Fruit fly (Drosophila melanogaster) whole organism, embryonic: Measurements from ENCODE around the gene wcy.

Experiments
- Ada2b ChIP-seq: fragments of 200-800 bp; sonication (Bioruptor generic); IDR thresholded peaks from 2 replicates; pipeline ENCODE4 v1.3.6; 2022; ENCODE audit warnings: missing biosample characterization, missing genetic modification characterization
- CG10274 ChIP-seq: fragments of 200-800 bp; sonication (Bioruptor generic); optimal IDR thresholded peaks from 3 replicates; lab custom pipeline; 2017; ENCODE audit warnings: missing biosample characterization, mild to moderate bottlenecking, missing genetic modification characterization
- CG10431 ChIP-seq: fragments of 200-800 bp; sonication (Bioruptor generic); optimal IDR thresholded peaks from 3 replicates; lab custom pipeline; 2018; ENCODE audit warnings: missing biosample characterization, mild to moderate bottlenecking, missing genetic modification characterization
- CG10979 ChIP-seq: fragments of 200-800 bp; sonication (Bioruptor generic); optimal IDR thresholded peaks from 2 replicates; lab custom pipeline; 2018; ENCODE audit warnings: missing biosample characterization, mild to moderate bottlenecking, missing genetic modification characterization, moderate library complexity
- CG13624 ChIP-seq: fragments of 200-800 bp; sonication (Bioruptor generic); optimal IDR thresholded peaks from 2 replicates; lab custom pipeline; 2016; ENCODE audit warnings: missing biosample characterization, missing genetic modification characterization
- CG14014 ChIP-seq: fragments of 200-800 bp; sonication (Bioruptor generic); IDR thresholded peaks from 2 replicates; pipeline ENCODE4 v1.3.6; 2022; ENCODE audit warnings: missing biosample characterization, missing genetic modification characterization
- CG1603 ChIP-seq: fragments of 200-800 bp; sonication (Bioruptor generic); optimal IDR thresholded peaks from 2 replicates; lab custom pipeline; 2019; ENCODE audit warnings: missing biosample characterization, mild to moderate bottlenecking, missing genetic modification characterization, moderate library complexity
- CG17829 ChIP-seq: fragments of 200-800 bp; optimal IDR thresholded peaks from 2 replicates; lab custom pipeline; 2019; ENCODE audit warnings: missing biosample characterization, mild to moderate bottlenecking, missing genetic modification characterization, moderate library complexity
- CG1832 ChIP-seq: fragments of 200-800 bp; sonication (Bioruptor generic); optimal IDR thresholded peaks from 2 replicates; lab custom pipeline; 2017; ENCODE audit warnings: missing biosample characterization, mild to moderate bottlenecking, missing genetic modification characterization, inconsistent platforms
- CG2889 ChIP-seq: fragments of 200-800 bp; sonication (Bioruptor generic); IDR thresholded peaks from 3 replicates; pipeline ENCODE4 v1.3.6; 2022; ENCODE audit warnings: missing biosample characterization, missing genetic modification characterization
- CG34376 ChIP-seq: fragments of 200-800 bp; sonication (Bioruptor generic); optimal IDR thresholded peaks from 2 replicates; lab custom pipeline; 2018; ENCODE audit warnings: missing biosample characterization, mild to moderate bottlenecking, missing genetic modification characterization
- CG3995 ChIP-seq: fragments of 200-800 bp; sonication (Bioruptor generic); optimal IDR thresholded peaks from 3 replicates; lab custom pipeline; 2016; ENCODE audit warnings: missing biosample characterization, missing genetic modification characterization
- CG4730 ChIP-seq: fragments of 200-800 bp; sonication (Bioruptor generic); IDR thresholded peaks from 2 replicates; pipeline ENCODE4 v1.3.6; 2022; ENCODE audit warnings: missing biosample characterization, missing genetic modification characterization
- CG6791 ChIP-seq: fragments of 200-800 bp; sonication (Bioruptor generic); IDR thresholded peaks from 3 replicates; pipeline ENCODE4 v1.3.6; 2022; ENCODE audit warnings: missing biosample characterization, missing genetic modification characterization; ENCODE audit not compliant: partially characterized antibody
- CG7556 ChIP-seq: fragments of 200-800 bp; sonication (Bioruptor generic); optimal IDR thresholded peaks from 2 replicates; lab custom pipeline; 2017; ENCODE audit warnings: missing biosample characterization, mild to moderate bottlenecking, missing genetic modification characterization
- CG8089 ChIP-seq: fragments of 200-800 bp; sonication (Bioruptor generic); optimal IDR thresholded peaks from 3 replicates; lab custom pipeline; 2016; ENCODE audit warnings: missing biosample characterization, missing genetic modification characterization
- CG8478 ChIP-seq: fragments of >200 bp; optimal IDR thresholded peaks from 2 replicates; lab custom pipeline; 2018
- CG9437 ChIP-seq: fragments of 200-800 bp; sonication (Bioruptor generic); optimal IDR thresholded peaks from 2 replicates; lab custom pipeline; 2018; ENCODE audit warnings: missing biosample characterization, mild to moderate bottlenecking, missing genetic modification characterization
- CG9817 ChIP-seq: fragments of 200-800 bp; sonication (Bioruptor generic); optimal IDR thresholded peaks from 2 replicates; lab custom pipeline; 2018; ENCODE audit warnings: missing biosample characterization, mild to moderate bottlenecking, missing genetic modification characterization, moderate library complexity
- CG9876 ChIP-seq: fragments of 200-800 bp; sonication (Bioruptor generic); optimal IDR thresholded peaks from 2 replicates; lab custom pipeline; 2016; ENCODE audit warnings: missing biosample characterization, missing genetic modification characterization
- Eip74EF ChIP-seq, 2 experiments: fragments of 200-800 bp in 1 of 2; fragments of >200 bp in 1 of 2; sonication (Bioruptor generic) in 1 of 2; optimal IDR thresholded peaks; 2 replicates each; lab custom pipeline; 2017 to 2019; ENCODE audit warnings: missing biosample characterization in 2 of 2, missing genetic modification characterization in 2 of 2, mild to moderate bottlenecking in 1 of 2, moderate library complexity in 1 of 2
- Fer2 ChIP-seq: fragments of 200-800 bp; sonication (Bioruptor generic); optimal IDR thresholded peaks from 2 replicates; lab custom pipeline; 2018; ENCODE audit warnings: missing biosample characterization, mild to moderate bottlenecking, missing genetic modification characterization, moderate library complexity
- Hand ChIP-seq: fragments of 200-800 bp; sonication (Bioruptor generic); optimal IDR thresholded peaks from 2 replicates; lab custom pipeline; 2017; ENCODE audit warnings: mild to moderate bottlenecking, missing biosample characterization, missing genetic modification reagents, missing genetic modification characterization
- Hsf ChIP-seq: fragments of 200-800 bp; sonication (Bioruptor generic); optimal IDR thresholded peaks from 3 replicates; lab custom pipeline; 2016; ENCODE audit warnings: missing biosample characterization, missing genetic modification characterization
- Lhr ChIP-seq: fragments of 200-800 bp; sonication (Bioruptor generic); optimal IDR thresholded peaks from 3 replicates; lab custom pipeline; 2017; ENCODE audit warnings: mild to moderate bottlenecking, missing biosample characterization, missing genetic modification reagents, missing genetic modification characterization
- Lpt ChIP-seq: fragments of >200 bp; optimal IDR thresholded peaks from 2 replicates; lab custom pipeline; 2018; ENCODE audit warnings: missing biosample characterization, missing genetic modification characterization
- MESR4 ChIP-seq: fragments of 200-800 bp; sonication (Bioruptor generic); optimal IDR thresholded peaks from 2 replicates; lab custom pipeline; 2018; ENCODE audit warnings: missing biosample characterization, mild to moderate bottlenecking, missing genetic modification characterization, moderate library complexity
- Ptx1 ChIP-seq: fragments of 200-800 bp; sonication (Bioruptor generic); IDR thresholded peaks from 2 replicates; pipeline ENCODE4 v1.3.6; 2022; ENCODE audit warnings: missing biosample characterization, missing genetic modification characterization
- Ravus ChIP-seq: fragments of 200-800 bp; sonication (Bioruptor generic); IDR thresholded peaks from 2 replicates; pipeline ENCODE4 v1.3.6; 2022; ENCODE audit warnings: missing biosample characterization, missing genetic modification characterization
- Ssrp ChIP-seq: fragments of 200-800 bp; sonication (Bioruptor generic); optimal IDR thresholded peaks from 2 replicates; lab custom pipeline; 2018; ENCODE audit warnings: missing biosample characterization, mild to moderate bottlenecking, missing genetic modification characterization, moderate library complexity
- amos ChIP-seq: fragments of 200-800 bp; sonication (Bioruptor generic); IDR thresholded peaks from 2 replicates; pipeline ENCODE4 v1.3.6; 2022; ENCODE audit warnings: missing biosample characterization, missing genetic modification characterization; ENCODE audit not compliant: partially characterized antibody
- ash1 ChIP-seq: fragments of 200-800 bp; sonication (Bioruptor generic); optimal IDR thresholded peaks from 2 replicates; lab custom pipeline; 2018; ENCODE audit warnings: missing biosample characterization, mild to moderate bottlenecking, missing genetic modification characterization
- cato ChIP-seq: fragments of 200-800 bp; sonication (Bioruptor generic); optimal IDR thresholded peaks from 2 replicates; lab custom pipeline; 2016; ENCODE audit warnings: missing biosample characterization, missing genetic modification characterization, borderline replicate concordance
- da ChIP-seq: fragments of 200-800 bp; sonication (Bioruptor generic); optimal IDR thresholded peaks from 2 replicates; lab custom pipeline; 2016; ENCODE audit warnings: missing biosample characterization, missing genetic modification characterization
- dimm ChIP-seq: fragments of 200-800 bp; sonication (Bioruptor generic); IDR thresholded peaks from 2 replicates; pipeline ENCODE4 v1.3.6; 2022; ENCODE audit warnings: missing biosample characterization, missing genetic modification characterization
- fd102C ChIP-seq: fragments of 200-800 bp; sonication (Bioruptor generic); optimal IDR thresholded peaks from 2 replicates; lab custom pipeline; 2018; ENCODE audit warnings: missing biosample characterization, mild to moderate bottlenecking, missing genetic modification characterization, moderate library complexity
- ftz-f1 ChIP-seq: fragments of 200-800 bp; sonication (Bioruptor generic); optimal IDR thresholded peaks from 2 replicates; lab custom pipeline; 2016; ENCODE audit warnings: missing biosample characterization, missing genetic modification characterization
- gem ChIP-seq: fragments of 200-800 bp; sonication (Bioruptor generic); optimal IDR thresholded peaks from 2 replicates; lab custom pipeline; 2019; ENCODE audit warnings: missing biosample characterization, mild to moderate bottlenecking, missing genetic modification characterization, moderate library complexity
- gsb-n ChIP-seq: fragments of 200-800 bp; sonication (Bioruptor generic); optimal IDR thresholded peaks from 3 replicates; lab custom pipeline; 2018; ENCODE audit warnings: missing biosample characterization, mild to moderate bottlenecking, missing genetic modification characterization
- hb ChIP-seq: fragments of 200-800 bp; sonication (Bioruptor generic); IDR thresholded peaks from 3 replicates; pipeline ENCODE4 v1.3.6; 2022; ENCODE audit warnings: missing biosample characterization, missing genetic modification characterization; ENCODE audit not compliant: partially characterized antibody
- ken ChIP-seq: fragments of 200-800 bp; sonication (Bioruptor generic); IDR thresholded peaks from 3 replicates; pipeline ENCODE4 v1.3.6; 2022; ENCODE audit warnings: missing biosample characterization, missing genetic modification characterization
- mld ChIP-seq: fragments of 200-800 bp; sonication (Bioruptor generic); IDR thresholded peaks from 3 replicates; pipeline ENCODE4 v1.3.6; 2022; ENCODE audit warnings: missing biosample characterization, missing genetic modification characterization; ENCODE audit not compliant: partially characterized antibody
- nau ChIP-seq: fragments of 200-800 bp; sonication (Bioruptor generic); optimal IDR thresholded peaks from 3 replicates; lab custom pipeline; 2017; ENCODE audit warnings: missing biosample characterization, mild to moderate bottlenecking, missing genetic modification characterization, missing genetic modification reagents
- otp ChIP-seq: fragments of 200-800 bp; sonication (Bioruptor generic); IDR thresholded peaks from 3 replicates; pipeline ENCODE4, ENCODE4 v1.3.6; 2022; ENCODE audit warnings: missing biosample characterization, missing genetic modification characterization
- pb ChIP-seq: fragments of 200-800 bp; sonication (Bioruptor generic); optimal IDR thresholded peaks from 3 replicates; lab custom pipeline; 2016; ENCODE audit warnings: missing biosample characterization, missing genetic modification characterization
- repo ChIP-seq: fragments of 200-800 bp; sonication (Bioruptor generic); optimal IDR thresholded peaks from 2 replicates; lab custom pipeline; 2016; ENCODE audit warnings: missing biosample characterization, missing genetic modification characterization
- ssp ChIP-seq: fragments of 200-800 bp; sonication (Bioruptor generic); IDR thresholded peaks from 2 replicates; pipeline ENCODE4 v1.3.6; 2022; ENCODE audit warnings: missing biosample characterization, missing genetic modification characterization
- tll ChIP-seq, 2 experiments: fragments of 200-800 bp in 1 of 2; fragments of >200 bp in 1 of 2; sonication (Bioruptor generic) in 1 of 2; optimal IDR thresholded peaks; 2 replicates each; lab custom pipeline; 2017 to 2019; ENCODE audit warnings: missing biosample characterization in 2 of 2, missing genetic modification characterization in 2 of 2, mild to moderate bottlenecking in 1 of 2, moderate library complexity in 1 of 2
- toy ChIP-seq: fragments of 200-800 bp; sonication (Bioruptor generic); IDR thresholded peaks from 2 replicates; pipeline ENCODE4 v1.3.6; 2022; ENCODE audit warnings: missing biosample characterization, missing genetic modification characterization

Gene wcy

dm6 chrX:17077290-17078138 is at the start of gene wcy (continued):
- TF ChIP-seq Lhr (GFP tag; lab: Kevin White, UChicago): peak; percentile 89
- TF ChIP-seq CG8089 (GFP tag; lab: Kevin White, UChicago): no peak
- TF ChIP-seq CG8478: peak; percentile 96
- no peak for TF ChIP-seq CG7556 (GFP tag; lab: Kevin White, UChicago)
- 0 out of 2 replicates have a peak, but pooled peaks have one; percentile 42 for TF ChIP-seq amos (GFP tag; lab: Robert Waterston, UW)
- no peak for TF ChIP-seq pb (GFP tag; lab: Kevin White, UChicago)
- no peak for TF ChIP-seq cato (GFP tag; lab: Kevin White, UChicago)
- TF ChIP-seq Fer2 (tag; lab: Kevin White, UChicago): no peak
- TF ChIP-seq ken (GFP tag; lab: Robert Waterston, UW): no peak
- no peak for TF ChIP-seq gem (tag; lab: Kevin White, UChicago)
- no peak for TF ChIP-seq CG4730 (GFP tag; lab: Robert Waterston, UW)
- no peak for TF ChIP-seq fd102C (GFP tag; lab: Kevin White, UChicago)
- TF ChIP-seq CG1603 (tag; lab: Kevin White, UChicago): no peak
- TF ChIP-seq CG10274 (GFP tag; lab: Kevin White, UChicago): no peak
- no peak for TF ChIP-seq dimm (GFP tag; lab: Robert Waterston, UW)
- TF ChIP-seq CG9876 (GFP tag; lab: Kevin White, UChicago): no peak
- no peak for TF ChIP-seq Lpt
- 0 out of 2 replicates have a peak, but pooled peaks have one; percentile 15 for TF ChIP-seq Ada2b
- no peak for TF ChIP-seq toy (GFP tag; lab: Robert Waterston, UW)
- no peak for TF ChIP-seq CG14014 (GFP tag; lab: Robert Waterston, UW)
- peak in 1 of 2 experiments; percentile 62 for TF ChIP-seq Eip74EF (GFP tag; optimal IDR thresholded peaks at IDR 0.05; lab: Kevin White, UChicago)
- no peak for TF ChIP-seq mld (GFP tag; lab: Robert Waterston, UW)
- no peak for TF ChIP-seq CG2889 (GFP tag; lab: Robert Waterston, UW)
- no peak for TF ChIP-seq CG3995 (GFP tag; lab: Kevin White, UChicago)
- TF ChIP-seq Ravus (GFP tag; lab: Robert Waterston, UW): no peak
- TF ChIP-seq Ptx1: no peak
- no peak for TF ChIP-seq Ssrp (tag; lab: Kevin White, UChicago)
- TF ChIP-seq da (GFP tag; lab: Kevin White, UChicago): no peak
- no peak for TF ChIP-seq repo (GFP tag; lab: Kevin White, UChicago)
- TF ChIP-seq CG13624: no peak
- TF ChIP-seq nau (GFP tag; lab: Kevin White, UChicago): no peak
- no peak for TF ChIP-seq tll (GFP tag; optimal IDR thresholded peaks at IDR 0.05; lab: Kevin White, UChicago)
- TF ChIP-seq CG1832 (GFP tag; lab: Kevin White, UChicago): peak; percentile 97
- no peak for TF ChIP-seq CG10979 (tag; lab: Kevin White, UChicago)
- TF ChIP-seq CG17829 (tag; lab: Kevin White, UChicago): peak; percentile 22
- TF ChIP-seq CG34376: no peak
- TF ChIP-seq ash1 (GFP tag; lab: Kevin White, UChicago): no peak
- TF ChIP-seq ftz-f1: peak; percentile 31
- peak; percentile 27 for TF ChIP-seq Hsf (GFP tag; lab: Kevin White, UChicago)
- no peak for TF ChIP-seq ssp (GFP tag; lab: Robert Waterston, UW)
- no peak for TF ChIP-seq CG9817 (tag; lab: Kevin White, UChicago)
- no peak for TF ChIP-seq hb
- TF ChIP-seq CG10431 (GFP tag; lab: Kevin White, UChicago): peak; percentile 7
- TF ChIP-seq CG6791 (GFP tag; lab: Robert Waterston, UW): 0 out of 3 replicates have a peak, but pooled peaks have one; percentile 47
- no peak for TF ChIP-seq gsb-n (tag; lab: Kevin White, UChicago)
- TF ChIP-seq Hand (GFP tag; lab: Kevin White, UChicago): no peak
- peak; percentile 53 for TF ChIP-seq MESR4 (GFP tag; lab: Kevin White, UChicago)
- no peak for TF ChIP-seq otp (GFP tag; lab: Robert Waterston, UW)
- no peak for TF ChIP-seq CG9437
